Worm (Caenorhabditis elegans): Measurements from ENCODE around the gene F35E12.9.

Gene F35E12.9

ce11 chrV:13725574-13725973 lies 19.4 kb downstream of the F35E12.9 start, which contains the start of gene fbxa-181:
fbxa-181 (plus strand) TSS chrV:13725874.
- TF ChIP-seq ets-5 (GFP tag; IDR thresholded peaks at IDR 0.05), result no peak
- no peak for TF ChIP-seq ztf-4 (tag; optimal IDR thresholded peaks at IDR 0.05)
- TF ChIP-seq lin-14 (GFP tag; optimal IDR thresholded peaks at IDR 0.05), result no peak
- no peak for TF ChIP-seq snu-23 (GFP tag; optimal IDR thresholded peaks at IDR 0.05)
- TF ChIP-seq ceh-8 (GFP tag; optimal IDR thresholded peaks at IDR 0.05), result no peak
- TF ChIP-seq pqm-1 (tag; optimal IDR thresholded peaks at IDR 0.05), result no peak

DNA sequence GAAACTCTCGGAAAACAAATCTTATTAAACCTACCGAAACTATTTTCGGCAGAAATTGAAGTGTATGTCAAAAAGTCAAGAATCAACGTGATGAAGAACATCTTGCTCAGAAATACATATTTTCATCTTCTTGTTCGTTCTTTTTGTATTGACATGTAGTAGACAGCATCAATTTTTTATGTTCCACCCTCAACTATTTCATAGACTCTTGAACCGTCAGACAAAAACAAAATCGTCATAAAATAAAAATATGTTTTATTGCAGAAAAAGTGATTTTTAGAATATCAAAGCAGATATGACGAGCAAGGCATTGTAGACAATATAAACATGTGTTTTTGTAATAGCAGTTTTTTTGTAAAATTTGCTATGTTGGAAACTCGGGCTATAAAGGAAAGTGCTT lies 20.1 kb downstream of the F35E12.9 start, which contains the start of gene F35E12.2:
F35E12.2 (minus strand) TSS at position 101 of the 400 bp plus-strand sequence.
- TF ChIP-seq ets-5 (GFP tag; IDR thresholded peaks at IDR 0.05) (no peak), nhr-237 (tag; optimal IDR thresholded peaks at IDR 0.05) (no peak), efl-1 (optimal IDR thresholded peaks at IDR 0.05) (no peak), efl-1 (GFP tag; optimal IDR thresholded peaks at IDR 0.05 in 1 of 2) (no peak), ceh-63 (GFP tag; optimal IDR thresholded peaks at IDR 0.05) (no peak), F16B12.6 (tag; optimal IDR thresholded peaks at IDR 0.05) (no peak), irx-1 (tag; optimal IDR thresholded peaks at IDR 0.05) (no peak), pax-3 (tag; optimal IDR thresholded peaks at IDR 0.05) (no peak), ama-1 (optimal IDR thresholded peaks at IDR 0.05) (no peak), zag-1 (tag; optimal IDR thresholded peaks at IDR 0.05) (no peak), dsc-1 (tag; optimal IDR thresholded peaks at IDR 0.05) (no peak), mep-1 (tag; optimal IDR thresholded peaks at IDR 0.05) (no peak), fkh-8 (tag; optimal IDR thresholded peaks at IDR 0.05) (no peak), aly-2 (tag; optimal IDR thresholded peaks at IDR 0.05) (no peak), Y116A8C.19 (tag; optimal IDR thresholded peaks at IDR 0.05; ENCODE audit: borderline replicate concordance) (no peak), ceh-90 (tag; optimal IDR thresholded peaks at IDR 0.05) (no peak), nhr-47 (tag; optimal IDR thresholded peaks at IDR 0.05) (no peak), hlh-17 (GFP tag; optimal IDR thresholded peaks at IDR 0.05; ENCODE audit: borderline replicate concordance) (no peak), ceh-82 (tag; optimal IDR thresholded peaks at IDR 0.05) (no peak), fkh-10 (GFP tag; optimal IDR thresholded peaks at IDR 0.05) (no peak)

- TF ChIP-seq elt-2 (tag; optimal IDR thresholded peaks at IDR 0.05), result peak; percentile 79
- TF ChIP-seq pax-3 (tag; optimal IDR thresholded peaks at IDR 0.05), result peak; percentile 29
- peak; percentile 32 for TF ChIP-seq pqm-1 (tag; optimal IDR thresholded peaks at IDR 0.05)
- peak; percentile 10 for TF ChIP-seq nhr-85 (tag)
- no peak for TF ChIP-seq snu-23 (GFP tag; optimal IDR thresholded peaks at IDR 0.05)
- peak in 1 of 2 experiments; percentile 24 for TF ChIP-seq lin-35 (GFP tag; optimal IDR thresholded peaks at IDR 0.05)
Measured at ce11 chrV:13716531-13716930, 28.4 kb downstream of the F35E12.9 start, which contains the start of gene T01D3.6. T01D3.6 (plus strand) TSS chrV:13716824.

ce11 chrV:13715223-13715686 lies 29.7 kb downstream of the F35E12.9 start, which contains the start of gene zipt-9:
zipt-9 (minus strand) TSS chrV:13715273.
- peak; percentile 82 to 85 for TF ChIP-seq efl-1 (optimal IDR thresholded peaks at IDR 0.05)
- peak; percentile 73 to 95 for TF ChIP-seq efl-1 (GFP tag; optimal IDR thresholded peaks at IDR 0.05 in 1 of 2)
- TF ChIP-seq ceh-88 (GFP tag; IDR thresholded peaks at IDR 0.05), result peak; percentile 80
- peak; percentile 52 for TF ChIP-seq fkh-4 (tag; optimal IDR thresholded peaks at IDR 0.05; ENCODE audit: borderline replicate concordance)
- TF ChIP-seq sup-37 (GFP tag; optimal IDR thresholded peaks at IDR 0.05), result no peak
- peak; percentile 92 for TF ChIP-seq nhr-90 (tag; optimal IDR thresholded peaks at IDR 0.05; ENCODE audit: poor library complexity)
- peak; percentile 47 for TF ChIP-seq nhr-237 (tag; optimal IDR thresholded peaks at IDR 0.05)
- TF ChIP-seq ceh-90 (tag; optimal IDR thresholded peaks at IDR 0.05), result peak; percentile 62
- no peak for TF ChIP-seq hlh-17 (GFP tag; optimal IDR thresholded peaks at IDR 0.05; ENCODE audit: borderline replicate concordance)
- TF ChIP-seq nhr-20 (tag; optimal IDR thresholded peaks at IDR 0.05), result peak; percentile 89
- peak; percentile 25 for TF ChIP-seq hpl-2 (GFP tag; optimal IDR thresholded peaks at IDR 0.05)
- TF ChIP-seq nhr-28 (tag; optimal IDR thresholded peaks at IDR 0.05), result no peak
- TF ChIP-seq nhr-71 (tag; optimal IDR thresholded peaks at IDR 0.05), result peak; percentile 93
- TF ChIP-seq dsc-1 (tag; optimal IDR thresholded peaks at IDR 0.05), result peak; percentile 82
- peak; percentile 40 for TF ChIP-seq aly-2 (tag; optimal IDR thresholded peaks at IDR 0.05)
- peak; percentile 82 for TF ChIP-seq tbx-2 (tag; optimal IDR thresholded peaks at IDR 0.05)
- peak; percentile 56 for TF ChIP-seq jun-1 (tag; optimal IDR thresholded peaks at IDR 0.05)
- no peak for TF ChIP-seq zip-4 (GFP tag; optimal IDR thresholded peaks at IDR 0.05)
- peak; percentile 89 for TF ChIP-seq lir-3 (tag; optimal IDR thresholded peaks at IDR 0.05; ENCODE audit: poor library complexity)
- peak; percentile 94 for TF ChIP-seq rnt-1 (tag; optimal IDR thresholded peaks at IDR 0.05)
- TF ChIP-seq fkh-10 (GFP tag; optimal IDR thresholded peaks at IDR 0.05), result peak; percentile 34
- peak; percentile 82 for TF ChIP-seq egl-13 (tag; optimal IDR thresholded peaks at IDR 0.05)
- TF ChIP-seq sptf-1 (tag; optimal IDR thresholded peaks at IDR 0.05), result no peak
- TF ChIP-seq egl-27 (tag; optimal IDR thresholded peaks at IDR 0.05), result no peak
- no peak for TF ChIP-seq ets-5 (GFP tag; IDR thresholded peaks at IDR 0.05)
- peak; percentile 65 for TF ChIP-seq fos-1 (tag; optimal IDR thresholded peaks at IDR 0.05)
- peak; percentile 83 for TF ChIP-seq swsn-7 (tag; optimal IDR thresholded peaks at IDR 0.05)
